Fruit fly (Drosophila melanogaster) whole organism, embryonic: ENCODE data around the gene CG11811.

Experiments used
- Aef1 ChIP-seq: fragments of 200-800 bp; sonication (Bioruptor generic); IDR thresholded peaks from 3 replicates; pipeline ENCODE4 v1.3.6; 2022; ENCODE audit warnings: missing biosample characterization, missing genetic modification characterization
- Awh ChIP-seq: fragments of 200-800 bp; sonication (Bioruptor generic); IDR thresholded peaks from 2 replicates; pipeline ENCODE4, ENCODE4 v1.3.6; 2022; ENCODE audit warnings: missing biosample characterization, missing genetic modification characterization
- Bdp1 ChIP-seq: fragments of 200-800 bp; sonication (Bioruptor generic); optimal IDR thresholded peaks from 3 replicates; lab custom pipeline; 2016; ENCODE audit warnings: missing biosample characterization, missing genetic modification characterization
- CG10431 ChIP-seq: fragments of 200-800 bp; sonication (Bioruptor generic); optimal IDR thresholded peaks from 3 replicates; lab custom pipeline; 2018; ENCODE audit warnings: missing biosample characterization, mild to moderate bottlenecking, missing genetic modification characterization
- CG11093 ChIP-seq: fragments of 200-800 bp; sonication (Bioruptor generic); IDR thresholded peaks from 3 replicates; pipeline ENCODE4 v1.3.6; 2022; ENCODE audit warnings: missing biosample characterization, missing genetic modification characterization
- CG12219 ChIP-seq: fragments of 200-800 bp; sonication (Bioruptor generic); optimal IDR thresholded peaks from 3 replicates; lab custom pipeline; 2018; ENCODE audit warnings: missing biosample characterization, mild to moderate bottlenecking, missing genetic modification characterization
- CG13624 ChIP-seq: fragments of 200-800 bp; sonication (Bioruptor generic); optimal IDR thresholded peaks from 2 replicates; lab custom pipeline; 2016; ENCODE audit warnings: missing biosample characterization, missing genetic modification characterization
- CG14441 ChIP-seq: fragments of 200-800 bp; sonication (Bioruptor generic); IDR thresholded peaks from 2 replicates; pipeline ENCODE4 v1.3.6; 2022; ENCODE audit warnings: missing biosample characterization, missing genetic modification characterization
- CG14860 ChIP-seq: fragments of 200-800 bp; sonication (Bioruptor generic); IDR thresholded peaks from 3 replicates; pipeline ENCODE4 v1.3.6; 2022; ENCODE audit warnings: missing biosample characterization, missing genetic modification characterization; ENCODE audit not compliant: partially characterized antibody
- CG17328 ChIP-seq: fragments of 200-800 bp; sonication (Bioruptor generic); IDR thresholded peaks from 2 replicates; pipeline ENCODE4 v1.3.6; 2022; ENCODE audit warnings: missing biosample characterization, missing genetic modification characterization
- CG18599 ChIP-seq: fragments of 200-800 bp; sonication (Bioruptor generic); optimal IDR thresholded peaks from 3 replicates; lab custom pipeline; 2017; ENCODE audit warnings: missing biosample characterization, missing genetic modification characterization, mild to moderate bottlenecking, moderate library complexity, missing genetic modification reagents
- CG2199 ChIP-seq: fragments of 200-800 bp; sonication (Bioruptor generic); IDR thresholded peaks from 3 replicates; pipeline ENCODE4 v1.3.6; 2022; ENCODE audit warnings: missing biosample characterization, missing genetic modification characterization
- CG2889 ChIP-seq: fragments of 200-800 bp; sonication (Bioruptor generic); IDR thresholded peaks from 3 replicates; pipeline ENCODE4 v1.3.6; 2022; ENCODE audit warnings: missing biosample characterization, missing genetic modification characterization
- CG33557 ChIP-seq: fragments of 200-800 bp; sonication (Bioruptor generic); optimal IDR thresholded peaks from 2 replicates; lab custom pipeline; 2019; ENCODE audit warnings: missing biosample characterization, mild to moderate bottlenecking, missing genetic modification characterization, moderate library complexity
- CG6813 ChIP-seq: fragments of 200-800 bp; sonication (Bioruptor generic); optimal IDR thresholded peaks from 2 replicates; lab custom pipeline; 2017; ENCODE audit warnings: missing biosample characterization, missing genetic modification characterization, mild to moderate bottlenecking, moderate library complexity, missing genetic modification reagents
- CG7556 ChIP-seq: fragments of 200-800 bp; sonication (Bioruptor generic); optimal IDR thresholded peaks from 2 replicates; lab custom pipeline; 2017; ENCODE audit warnings: missing biosample characterization, mild to moderate bottlenecking, missing genetic modification characterization
- CG7963 ChIP-seq: fragments of 200-800 bp; sonication (Bioruptor generic); IDR thresholded peaks from 3 replicates; pipeline ENCODE4 v1.3.6; 2022; ENCODE audit warnings: missing biosample characterization, missing genetic modification characterization; ENCODE audit not compliant: partially characterized antibody
- Chrac-16 ChIP-seq: fragments of 200-800 bp; sonication (Bioruptor generic); optimal IDR thresholded peaks from 3 replicates; lab custom pipeline; 2016; ENCODE audit warnings: missing biosample characterization, missing genetic modification characterization
- Dbx ChIP-seq: fragments of 200-800 bp; sonication (Bioruptor generic); IDR thresholded peaks from 3 replicates; pipeline ENCODE4 v1.3.6; 2022; ENCODE audit warnings: missing biosample characterization, missing genetic modification characterization
- Drgx ChIP-seq: fragments of 200-800 bp; sonication (Bioruptor generic); IDR thresholded peaks from 2 replicates; pipeline ENCODE4 v1.3.6; 2022; ENCODE audit warnings: missing biosample characterization, missing genetic modification characterization
- HmgZ ChIP-seq: fragments of 200-800 bp; sonication (Bioruptor generic); optimal IDR thresholded peaks from 2 replicates; lab custom pipeline; 2018; ENCODE audit warnings: missing biosample characterization, mild to moderate bottlenecking, missing genetic modification characterization
- Hr51 ChIP-seq, 2 experiments: fragments of 200-800 bp; sonication (Bioruptor generic); optimal IDR thresholded peaks; 2 replicates in 1 of 2; 3 replicates in 1 of 2; lab custom pipeline; 2016 to 2018; ENCODE audit warnings: missing biosample characterization in 2 of 2, missing genetic modification characterization in 2 of 2, mild to moderate bottlenecking in 1 of 2, moderate library complexity in 1 of 2
- MBD-R2 ChIP-seq: fragments of 200-800 bp; sonication (Bioruptor generic); IDR thresholded peaks from 2 replicates; pipeline ENCODE4 v1.3.6; 2022; ENCODE audit warnings: missing biosample characterization, missing genetic modification characterization
- NFAT ChIP-seq: fragments of 200-800 bp; sonication (Bioruptor generic); IDR thresholded peaks from 2 replicates; pipeline ENCODE4 v1.3.6; 2022; ENCODE audit warnings: missing biosample characterization, missing genetic modification characterization
- PHDP ChIP-seq: fragments of 200-800 bp; sonication (Bioruptor generic); optimal IDR thresholded peaks from 3 replicates; lab custom pipeline; 2018; ENCODE audit warnings: missing biosample characterization, mild to moderate bottlenecking, missing genetic modification characterization, moderate library complexity
- Sox102F ChIP-seq: fragments of 200-800 bp; sonication (Bioruptor generic); optimal IDR thresholded peaks from 2 replicates; lab custom pipeline; 2018; ENCODE audit warnings: missing biosample characterization, mild to moderate bottlenecking, missing genetic modification characterization, moderate library complexity
- bbx ChIP-seq: fragments of 200-800 bp; sonication (Bioruptor generic); IDR thresholded peaks from 2 replicates; pipeline ENCODE4 v1.3.6; 2022; ENCODE audit warnings: missing biosample characterization, missing genetic modification characterization; ENCODE audit not compliant: partially characterized antibody
- chinmo ChIP-seq: fragments of 200-800 bp; sonication (Bioruptor generic); IDR thresholded peaks from 4 replicates; pipeline ENCODE4 v1.3.6; 2022; ENCODE audit warnings: missing biosample characterization, missing genetic modification characterization; ENCODE audit not compliant: partially characterized antibody
- ci ChIP-seq: fragments of 200-800 bp; sonication (Bioruptor generic); IDR thresholded peaks from 3 replicates; pipeline ENCODE4 v1.3.6; 2022; ENCODE audit warnings: missing biosample characterization, missing genetic modification characterization
- dm ChIP-seq: fragments of 200-800 bp; sonication (Bioruptor generic); optimal IDR thresholded peaks from 3 replicates; lab custom pipeline; 2016; ENCODE audit warnings: missing biosample characterization, missing genetic modification characterization
- dmrt99B ChIP-seq: fragments of 200-800 bp; sonication (Bioruptor generic); optimal IDR thresholded peaks from 2 replicates; lab custom pipeline; 2018; ENCODE audit warnings: missing biosample characterization, mild to moderate bottlenecking, missing genetic modification characterization, moderate library complexity
- dysf ChIP-seq: fragments of 200-800 bp; sonication (Bioruptor generic); IDR thresholded peaks from 3 replicates; pipeline ENCODE4 v1.3.6; 2022; ENCODE audit warnings: missing biosample characterization, missing genetic modification characterization
- en ChIP-seq: fragments of 200-800 bp; sonication (Bioruptor generic); optimal IDR thresholded peaks from 2 replicates; lab custom pipeline; 2016; ENCODE audit warnings: missing biosample characterization, missing genetic modification characterization
- fu2 ChIP-seq: fragments of 200-800 bp; sonication (Bioruptor generic); optimal IDR thresholded peaks from 2 replicates; lab custom pipeline; 2016; ENCODE audit warnings: missing biosample characterization, missing genetic modification characterization
- grau ChIP-seq: fragments of 200-800 bp; optimal IDR thresholded peaks from 3 replicates; lab custom pipeline; 2019; ENCODE audit warnings: missing biosample characterization, mild to moderate bottlenecking, missing genetic modification characterization, moderate library complexity
- h ChIP-seq: fragments of >200 bp; optimal IDR thresholded peaks from 2 replicates; lab custom pipeline; 2017
- ham ChIP-seq: fragments of 200-800 bp; sonication (Bioruptor generic); IDR thresholded peaks from 2 replicates; pipeline ENCODE4 v1.3.6; 2022; ENCODE audit warnings: missing biosample characterization, missing genetic modification characterization
- ken ChIP-seq: fragments of 200-800 bp; sonication (Bioruptor generic); IDR thresholded peaks from 3 replicates; pipeline ENCODE4 v1.3.6; 2022; ENCODE audit warnings: missing biosample characterization, missing genetic modification characterization
- lbe ChIP-seq: fragments of 200-800 bp; sonication (Bioruptor generic); optimal IDR thresholded peaks from 2 replicates; lab custom pipeline; 2016; ENCODE audit warnings: missing biosample characterization, mild to moderate bottlenecking, missing genetic modification characterization
- lov ChIP-seq, 2 experiments: fragments of 200-800 bp in 1 of 2; fragments of >200 bp in 1 of 2; sonication (Bioruptor generic) in 1 of 2; IDR thresholded peaks in 1 of 2; optimal IDR thresholded peaks in 1 of 2; 2 replicates in 1 of 2; 3 replicates in 1 of 2; pipeline versions ENCODE4 v1.3.6 to Lab custom; 2017 to 2022; ENCODE audit warnings: missing biosample characterization in 1 of 2, missing genetic modification characterization in 1 of 2
- onecut ChIP-seq: fragments of 200-800 bp; sonication (Bioruptor generic); IDR thresholded peaks from 2 replicates; pipeline ENCODE4 v1.3.6; 2022; ENCODE audit warnings: missing biosample characterization, missing genetic modification characterization
- pan ChIP-seq, 4 experiments: fragments of >200 bp in 3 of 4; fragments of 200-800 bp in 1 of 4; sonication (Bioruptor generic) in 1 of 4; optimal IDR thresholded peaks in 3 of 4; IDR thresholded peaks in 1 of 4; 2 replicates each; pipeline versions ENCODE4 v1.3.6 to Lab custom; 2017 to 2022; ENCODE audit warnings: missing biosample characterization in 2 of 4, missing genetic modification characterization in 2 of 4, mixed read lengths in 1 of 4
- pfk ChIP-seq: fragments of 200-800 bp; sonication (Bioruptor generic); optimal IDR thresholded peaks from 2 replicates; lab custom pipeline; 2018; ENCODE audit warnings: missing biosample characterization, mild to moderate bottlenecking, missing genetic modification characterization, moderate library complexity
- pros ChIP-seq: fragments of 200-800 bp; sonication (Bioruptor generic); optimal IDR thresholded peaks from 3 replicates; lab custom pipeline; 2019; ENCODE audit warnings: missing biosample characterization, mild to moderate bottlenecking, missing genetic modification characterization, moderate library complexity
- pzg ChIP-seq: fragments of 200-800 bp; sonication (Bioruptor generic); optimal IDR thresholded peaks from 3 replicates; lab custom pipeline; 2018; ENCODE audit warnings: missing biosample characterization, mild to moderate bottlenecking, missing genetic modification characterization, moderate library complexity
- repo ChIP-seq: fragments of 200-800 bp; sonication (Bioruptor generic); optimal IDR thresholded peaks from 2 replicates; lab custom pipeline; 2016; ENCODE audit warnings: missing biosample characterization, missing genetic modification characterization
- row ChIP-seq: fragments of 200-800 bp; sonication (Bioruptor generic); IDR thresholded peaks from 3 replicates; pipeline ENCODE4 v1.3.6; 2022; ENCODE audit warnings: missing biosample characterization, missing genetic modification characterization
- ssp ChIP-seq: fragments of 200-800 bp; sonication (Bioruptor generic); IDR thresholded peaks from 2 replicates; pipeline ENCODE4 v1.3.6; 2022; ENCODE audit warnings: missing biosample characterization, missing genetic modification characterization
- stc ChIP-seq: fragments of 200-800 bp; sonication (Bioruptor generic); IDR thresholded peaks from 2 replicates; pipeline ENCODE4 v1.3.6; 2022; ENCODE audit warnings: missing biosample characterization, missing genetic modification characterization
- toy ChIP-seq: fragments of 200-800 bp; sonication (Bioruptor generic); IDR thresholded peaks from 2 replicates; pipeline ENCODE4 v1.3.6; 2022; ENCODE audit warnings: missing biosample characterization, missing genetic modification characterization
- twi ChIP-seq: fragments of 200-800 bp; optimal IDR thresholded peaks from 2 replicates; lab custom pipeline; 2019; ENCODE audit warnings: missing biosample characterization, mild to moderate bottlenecking, missing genetic modification characterization, moderate library complexity

CG11811 gene

dm6 chr3L:10740707-10741106 lies 49.9 kb downstream of the CG11811 start (continued):
- TF ChIP-seq ham (GFP tag; lab: Robert Waterston, UW) (no peak), en (GFP tag; lab: Kevin White, UChicago) (no peak), pfk (no peak), CG14441 (GFP tag; lab: Robert Waterston, UW) (no peak), CG10431 (GFP tag; lab: Kevin White, UChicago) (no peak), CG7556 (peak; percentile 55), dysf (peak; percentile 24; the same call in 1 of the 3 replicates), dm (no peak), ken (no peak), HmgZ (no peak), Aef1 (no peak), CG33557 (GFP tag; lab: Kevin White, UChicago) (no peak), fu2 (GFP tag; lab: Kevin White, UChicago) (no peak), CG17328 (GFP tag; lab: Robert Waterston, UW) (no peak), chinmo (GFP tag; lab: Robert Waterston, UW) (no peak), Drgx (GFP tag; lab: Robert Waterston, UW) (no peak), MBD-R2 (GFP tag; lab: Robert Waterston, UW) (no peak), ci (GFP tag; lab: Robert Waterston, UW) (no peak), grau (tag; lab: Kevin White, UChicago) (peak; percentile 28), CG12219 (GFP tag; lab: Kevin White, UChicago) (no peak), Sox102F (GFP tag; lab: Kevin White, UChicago) (peak; percentile 26), toy (GFP tag; lab: Robert Waterston, UW) (no peak), Awh (no peak), repo (no peak), stc (no peak), CG14860 (GFP tag; lab: Robert Waterston, UW) (no peak), pros (GFP tag; lab: Kevin White, UChicago) (no peak), Dbx (no peak), CG11093 (GFP tag; lab: Robert Waterston, UW) (no peak), ssp (GFP tag; lab: Robert Waterston, UW) (no peak), onecut (GFP tag; lab: Robert Waterston, UW) (no peak), lov (optimal IDR thresholded peaks at IDR 0.05; lab: Kevin White, UChicago) (no peak), lov (GFP tag; IDR thresholded peaks at IDR 0.05; lab: Robert Waterston, UW) (no peak), CG2199 (GFP tag; lab: Robert Waterston, UW) (no peak), CG2889 (GFP tag; lab: Robert Waterston, UW) (no peak), bbx (GFP tag; lab: Robert Waterston, UW) (no peak), NFAT (GFP tag; lab: Robert Waterston, UW) (no peak), CG13624 (no peak), pan (optimal IDR thresholded peaks at IDR 0.05; lab: Kevin White, UChicago) (no peak), pan (GFP tag; optimal IDR thresholded peaks at IDR 0.05 in 1 of 2, IDR thresholded peaks at IDR 0.05 in 1 of 2) (no peak), CG7963 (GFP tag; lab: Robert Waterston, UW) (no peak), dmrt99B (tag; lab: Kevin White, UChicago) (no peak), PHDP (tag; lab: Kevin White, UChicago) (no peak), Chrac-16 (GFP tag; lab: Kevin White, UChicago) (no peak), CG18599 (peak; percentile 60), pzg (GFP tag; lab: Kevin White, UChicago) (no peak), row (GFP tag; lab: Robert Waterston, UW) (peak; percentile 28; the same call in 2 of the 3 replicates), Hr51 (GFP tag; optimal IDR thresholded peaks at IDR 0.05; lab: Kevin White, UChicago) (peak in 1 of 2 experiments; percentile 44), twi (tag; lab: Kevin White, UChicago) (no peak), h (lab: Kevin White, UChicago) (no peak), CG6813 (GFP tag; lab: Kevin White, UChicago) (no peak), lbe (GFP tag; lab: Kevin White, UChicago) (no peak), Bdp1 (no peak)
